Fruit fly (Drosophila melanogaster) whole organism, embryonic: ENCODE results near the gene ea.

ENCODE experiments used
- CG10209 ChIP-seq: fragments of 200-800 bp; sonication (Bioruptor generic); optimal IDR thresholded peaks from 3 replicates; lab custom pipeline; 2017; ENCODE audit warnings: missing biosample characterization, mild to moderate bottlenecking, missing genetic modification characterization, missing genetic modification reagents
- CG10274 ChIP-seq: fragments of 200-800 bp; sonication (Bioruptor generic); optimal IDR thresholded peaks from 3 replicates; lab custom pipeline; 2017; ENCODE audit warnings: missing biosample characterization, mild to moderate bottlenecking, missing genetic modification characterization
- CG10431 ChIP-seq: fragments of 200-800 bp; sonication (Bioruptor generic); optimal IDR thresholded peaks from 3 replicates; lab custom pipeline; 2018; ENCODE audit warnings: missing biosample characterization, mild to moderate bottlenecking, missing genetic modification characterization
- CG11695 ChIP-seq: fragments of 200-800 bp; sonication (Bioruptor generic); IDR thresholded peaks from 3 replicates; pipeline ENCODE4 v1.3.6; 2022; ENCODE audit warnings: missing biosample characterization, missing genetic modification characterization
- CG12071 ChIP-seq: fragments of 200-800 bp; sonication (Bioruptor generic); optimal IDR thresholded peaks from 3 replicates; lab custom pipeline; 2018; ENCODE audit warnings: missing biosample characterization, mild to moderate bottlenecking, missing genetic modification characterization
- CG12659 ChIP-seq: fragments of 200-800 bp; sonication (Bioruptor generic); optimal IDR thresholded peaks from 3 replicates; lab custom pipeline; 2017; ENCODE audit warnings: mild to moderate bottlenecking, missing biosample characterization, missing genetic modification reagents, missing genetic modification characterization
- CG15479 ChIP-seq: fragments of 200-800 bp; sonication (Bioruptor generic); optimal IDR thresholded peaks from 3 replicates; lab custom pipeline; 2019; ENCODE audit warnings: missing biosample characterization, mild to moderate bottlenecking, missing genetic modification characterization, moderate library complexity
- CG1603 ChIP-seq: fragments of 200-800 bp; sonication (Bioruptor generic); optimal IDR thresholded peaks from 2 replicates; lab custom pipeline; 2019; ENCODE audit warnings: missing biosample characterization, mild to moderate bottlenecking, missing genetic modification characterization, moderate library complexity
- CG2199 ChIP-seq: fragments of 200-800 bp; sonication (Bioruptor generic); IDR thresholded peaks from 3 replicates; pipeline ENCODE4 v1.3.6; 2022; ENCODE audit warnings: missing biosample characterization, missing genetic modification characterization
- CG2202 ChIP-seq: fragments of 200-800 bp; sonication (Bioruptor generic); optimal IDR thresholded peaks from 2 replicates; lab custom pipeline; 2018; ENCODE audit warnings: missing biosample characterization, mild to moderate bottlenecking, missing genetic modification characterization
- CG2889 ChIP-seq: fragments of 200-800 bp; sonication (Bioruptor generic); IDR thresholded peaks from 3 replicates; pipeline ENCODE4 v1.3.6; 2022; ENCODE audit warnings: missing biosample characterization, missing genetic modification characterization
- CG30020 ChIP-seq: fragments of 200-800 bp; optimal IDR thresholded peaks from 2 replicates; lab custom pipeline; 2019; ENCODE audit warnings: missing biosample characterization, mild to moderate bottlenecking, missing genetic modification characterization, moderate library complexity
- CG30431 ChIP-seq: fragments of 200-800 bp; sonication (Bioruptor generic); optimal IDR thresholded peaks from 2 replicates; lab custom pipeline; 2017; ENCODE audit warnings: missing biosample characterization, missing genetic modification characterization
- CG31224 ChIP-seq: fragments of 200-800 bp; sonication (Bioruptor generic); IDR thresholded peaks from 2 replicates; pipeline ENCODE4 v1.3.6; 2022; ENCODE audit warnings: missing biosample characterization, missing genetic modification characterization
- CG3281 ChIP-seq: fragments of 200-800 bp; sonication (Bioruptor generic); optimal IDR thresholded peaks from 3 replicates; lab custom pipeline; 2017; ENCODE audit warnings: missing biosample characterization, mild to moderate bottlenecking, missing genetic modification characterization
- CG34422 ChIP-seq: fragments of 200-800 bp; sonication (Bioruptor generic); IDR thresholded peaks from 3 replicates; pipeline ENCODE4 v1.3.6; 2022; ENCODE audit warnings: missing biosample characterization, missing genetic modification characterization
- CG42726 ChIP-seq: fragments of 200-800 bp; sonication (Bioruptor generic); IDR thresholded peaks from 2 replicates; pipeline ENCODE4 v1.3.6; 2022; ENCODE audit warnings: missing biosample characterization, missing genetic modification characterization; ENCODE audit not compliant: partially characterized antibody
- CG4730 ChIP-seq: fragments of 200-800 bp; sonication (Bioruptor generic); IDR thresholded peaks from 2 replicates; pipeline ENCODE4 v1.3.6; 2022; ENCODE audit warnings: missing biosample characterization, missing genetic modification characterization
- CG4854 ChIP-seq: fragments of 200-800 bp; sonication (Bioruptor generic); optimal IDR thresholded peaks from 2 replicates; lab custom pipeline; 2016; ENCODE audit warnings: missing biosample characterization, missing genetic modification characterization, inconsistent platforms
- CG6654 ChIP-seq: fragments of 200-800 bp; sonication (Bioruptor generic); optimal IDR thresholded peaks from 2 replicates; lab custom pipeline; 2017; ENCODE audit warnings: missing biosample characterization, mild to moderate bottlenecking, missing genetic modification characterization
- CG6765 ChIP-seq: fragments of 200-800 bp; sonication (Bioruptor generic); optimal IDR thresholded peaks from 3 replicates; lab custom pipeline; 2017; ENCODE audit warnings: missing biosample characterization, mild to moderate bottlenecking, missing genetic modification characterization
- CG8944 ChIP-seq: fragments of 200-800 bp; sonication (Bioruptor generic); optimal IDR thresholded peaks from 3 replicates; lab custom pipeline; 2016; ENCODE audit warnings: missing biosample characterization, missing genetic modification characterization
- CrebB ChIP-seq: fragments of 200-800 bp; sonication (Bioruptor generic); optimal IDR thresholded peaks from 3 replicates; lab custom pipeline; 2018; ENCODE audit warnings: missing biosample characterization, mild to moderate bottlenecking, missing genetic modification characterization
- D19B ChIP-seq: fragments of 200-800 bp; sonication (Bioruptor generic); optimal IDR thresholded peaks from 2 replicates; lab custom pipeline; 2017; ENCODE audit warnings: missing biosample characterization, mild to moderate bottlenecking, missing genetic modification characterization
- HLH4C ChIP-seq: fragments of 200-800 bp; sonication (Bioruptor generic); IDR thresholded peaks from 3 replicates; pipeline ENCODE4 v1.3.6; 2022; ENCODE audit warnings: missing biosample characterization, missing genetic modification characterization; ENCODE audit not compliant: partially characterized antibody
- MESR4 ChIP-seq: fragments of 200-800 bp; sonication (Bioruptor generic); optimal IDR thresholded peaks from 2 replicates; lab custom pipeline; 2018; ENCODE audit warnings: missing biosample characterization, mild to moderate bottlenecking, missing genetic modification characterization, moderate library complexity
- Max ChIP-seq: fragments of 200-800 bp; sonication (Bioruptor generic); optimal IDR thresholded peaks from 2 replicates; lab custom pipeline; 2016; ENCODE audit warnings: missing biosample characterization, mild to moderate bottlenecking, missing genetic modification characterization
- Med ChIP-seq: fragments of 200-800 bp; sonication (Bioruptor generic); peaks from one replicate; lab custom pipeline; 2016; ENCODE audit warnings: missing biosample characterization, missing genetic modification characterization, mild to moderate bottlenecking, inconsistent platforms, moderate library complexity
- Ravus ChIP-seq: fragments of 200-800 bp; sonication (Bioruptor generic); IDR thresholded peaks from 2 replicates; pipeline ENCODE4 v1.3.6; 2022; ENCODE audit warnings: missing biosample characterization, missing genetic modification characterization
- Sox100B ChIP-seq: fragments of 200-800 bp; sonication (Bioruptor generic); optimal IDR thresholded peaks from 3 replicates; lab custom pipeline; 2018; ENCODE audit warnings: missing biosample characterization, mild to moderate bottlenecking, missing genetic modification characterization
- Xbp1 ChIP-seq: fragments of 200-800 bp; sonication (Bioruptor generic); optimal IDR thresholded peaks from 3 replicates; lab custom pipeline; 2016; ENCODE audit warnings: missing biosample characterization, mild to moderate bottlenecking, missing genetic modification characterization
- az2 ChIP-seq: fragments of 200-800 bp; sonication (Bioruptor generic); optimal IDR thresholded peaks from 3 replicates; lab custom pipeline; 2016; ENCODE audit warnings: missing biosample characterization, missing genetic modification characterization
- crol ChIP-seq: fragments of 200-800 bp; sonication (Bioruptor generic); IDR thresholded peaks from 2 replicates; pipeline ENCODE4 v1.3.6; 2022; ENCODE audit warnings: missing biosample characterization, missing genetic modification characterization
- dysf ChIP-seq: fragments of 200-800 bp; sonication (Bioruptor generic); IDR thresholded peaks from 3 replicates; pipeline ENCODE4 v1.3.6; 2022; ENCODE audit warnings: missing biosample characterization, missing genetic modification characterization
- eve ChIP-seq, 2 experiments: fragments of >200 bp; optimal IDR thresholded peaks; 2 replicates each; lab custom pipeline; 2017; ENCODE audit warnings: missing biosample characterization in 2 of 2, missing genetic modification characterization in 2 of 2
- fd64A ChIP-seq: fragments of 200-800 bp; sonication (Bioruptor generic); optimal IDR thresholded peaks from 3 replicates; lab custom pipeline; 2018; ENCODE audit warnings: missing biosample characterization, mild to moderate bottlenecking, missing genetic modification characterization
- hkb ChIP-seq, 2 experiments: fragments of 200-800 bp in 1 of 2; fragments of >200 bp in 1 of 2; sonication (Bioruptor generic) in 1 of 2; IDR thresholded peaks in 1 of 2; optimal IDR thresholded peaks in 1 of 2; 2 replicates each; pipeline versions ENCODE4 v1.3.6 to Lab custom; 2017 to 2022; ENCODE audit warnings: missing biosample characterization in 1 of 2, missing genetic modification characterization in 1 of 2
- insv ChIP-seq, 2 experiments: fragments of 200-800 bp; sonication (Bioruptor generic); optimal IDR thresholded peaks; 3 replicates each; lab custom pipeline; 2016 to 2018; ENCODE audit warnings: missing biosample characterization in 2 of 2, missing genetic modification characterization in 2 of 2
- inv ChIP-seq: fragments of 200-800 bp; sonication (Bioruptor generic); IDR thresholded peaks from 2 replicates; pipeline ENCODE4 v1.3.6; 2022; ENCODE audit warnings: missing biosample characterization, missing genetic modification characterization; ENCODE audit not compliant: partially characterized antibody
- knrl ChIP-seq: fragments of 200-800 bp; sonication (Bioruptor generic); IDR thresholded peaks from 3 replicates; pipeline ENCODE4 v1.3.6; 2022; ENCODE audit warnings: missing biosample characterization, missing genetic modification characterization; ENCODE audit not compliant: partially characterized antibody
- luna ChIP-seq: fragments of 200-800 bp; sonication (Bioruptor generic); optimal IDR thresholded peaks from 2 replicates; lab custom pipeline; 2016; ENCODE audit warnings: missing biosample characterization, missing genetic modification characterization
- otp ChIP-seq: fragments of 200-800 bp; sonication (Bioruptor generic); IDR thresholded peaks from 3 replicates; pipeline ENCODE4, ENCODE4 v1.3.6; 2022; ENCODE audit warnings: missing biosample characterization, missing genetic modification characterization
- pnt ChIP-seq: fragments of 200-800 bp; sonication (Bioruptor generic); optimal IDR thresholded peaks from 3 replicates; lab custom pipeline; 2016; ENCODE audit warnings: missing biosample characterization, missing genetic modification characterization
- repo ChIP-seq: fragments of 200-800 bp; sonication (Bioruptor generic); optimal IDR thresholded peaks from 2 replicates; lab custom pipeline; 2016; ENCODE audit warnings: missing biosample characterization, missing genetic modification characterization
- row ChIP-seq: fragments of 200-800 bp; sonication (Bioruptor generic); IDR thresholded peaks from 3 replicates; pipeline ENCODE4 v1.3.6; 2022; ENCODE audit warnings: missing biosample characterization, missing genetic modification characterization
- sens ChIP-seq: fragments of 200-800 bp; sonication (Bioruptor generic); peaks from one replicate; lab custom pipeline; 2016; ENCODE audit warnings: missing biosample characterization, missing genetic modification characterization
- sr ChIP-seq: fragments of 200-800 bp; sonication (Bioruptor generic); IDR thresholded peaks from 3 replicates; pipeline ENCODE4 v1.3.6; 2022; ENCODE audit warnings: missing biosample characterization, missing genetic modification characterization
- usp ChIP-seq: fragments of >200 bp; optimal IDR thresholded peaks from 2 replicates; lab custom pipeline; 2017; ENCODE audit warnings: missing biosample characterization, missing genetic modification characterization
- zfh1 ChIP-seq: fragments of 200-800 bp; sonication (Bioruptor generic); IDR thresholded peaks from 3 replicates; pipeline ENCODE4 v1.3.6; 2022; ENCODE audit warnings: missing biosample characterization, missing genetic modification characterization

ea gene

DNA sequence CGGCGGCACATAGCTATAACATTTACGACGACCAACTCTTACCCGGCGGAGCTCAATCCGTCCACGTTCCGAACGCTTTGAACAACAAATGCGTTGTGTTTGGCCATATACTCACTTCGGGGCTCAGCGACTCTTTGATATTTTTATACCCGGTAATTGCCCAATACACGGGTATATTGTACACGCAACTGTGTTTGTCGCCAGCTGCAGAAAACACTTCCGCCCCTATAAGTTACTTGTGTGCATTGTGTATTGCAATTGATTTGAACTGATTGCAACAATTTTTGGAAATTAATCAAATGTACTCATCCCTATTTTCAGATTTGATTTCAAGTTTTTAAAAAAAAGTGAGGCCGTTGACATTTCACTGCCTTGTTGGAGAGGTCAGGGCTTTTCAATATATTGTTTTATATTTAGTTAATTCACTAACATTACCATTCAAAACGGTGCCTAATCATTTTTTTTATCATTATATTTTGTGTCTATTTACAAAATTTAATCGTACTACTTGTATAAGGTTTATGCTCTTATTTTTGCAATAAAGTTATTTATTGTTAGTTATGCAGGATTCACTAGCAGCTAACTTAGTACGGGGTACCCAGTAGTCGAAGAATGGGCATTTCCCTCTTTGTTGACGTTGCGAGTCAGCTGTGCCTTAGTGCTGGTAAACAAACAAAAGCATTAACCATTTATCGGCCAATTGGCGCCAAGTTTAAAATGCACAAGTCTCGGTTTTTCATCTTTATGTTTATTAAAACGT lies 14.6 kb downstream of the ea start, which contains the start of gene Nagk (continued):
- TF ChIP-seq CG12071 (peak; percentile 4), pnt (no peak), zfh1 (GFP tag; lab: Robert Waterston, UW) (peak; percentile 30; the same call in 2 of the 3 replicates), hkb (optimal IDR thresholded peaks at IDR 0.05; lab: Kevin White, UChicago) (no peak), hkb (GFP tag; IDR thresholded peaks at IDR 0.05; lab: Robert Waterston, UW) (peak; percentile 49; the same call in 1 of the 2 replicates), CG30020 (tag; lab: Kevin White, UChicago) (peak; percentile 4), CG1603 (tag; lab: Kevin White, UChicago) (peak; percentile 48), sens (peak; percentile 95), MESR4 (GFP tag; lab: Kevin White, UChicago) (peak; percentile 56), CG4730 (GFP tag; lab: Robert Waterston, UW) (no peak), CG12659 (GFP tag; lab: Kevin White, UChicago) (peak; percentile 66), CG4854 (GFP tag; lab: Kevin White, UChicago) (peak; percentile 52), Xbp1 (peak; percentile 64), fd64A (GFP tag; lab: Kevin White, UChicago) (no peak), Med (GFP tag; lab: Kevin White, UChicago) (peak; percentile 89), CG6765 (GFP tag; lab: Kevin White, UChicago) (peak; percentile 59), dysf (GFP tag; lab: Robert Waterston, UW) (peak; percentile 34; the same call in 2 of the 3 replicates), CG10431 (GFP tag; lab: Kevin White, UChicago) (no peak), CG2202 (tag; lab: Kevin White, UChicago) (peak; percentile 27), HLH4C (GFP tag; lab: Robert Waterston, UW) (no peak), CG3281 (GFP tag; lab: Kevin White, UChicago) (peak; percentile 62), inv (GFP tag; lab: Robert Waterston, UW) (no peak), Ravus (GFP tag; lab: Robert Waterston, UW) (no peak), crol (GFP tag; lab: Robert Waterston, UW) (no peak), knrl (GFP tag; lab: Robert Waterston, UW) (no peak; the same call in 2 of the 3 replicates), CG42726 (GFP tag; lab: Robert Waterston, UW) (peak; percentile 56; the same call in 1 of the 2 replicates), CG2889 (GFP tag; lab: Robert Waterston, UW) (no peak), CG34422 (GFP tag; lab: Robert Waterston, UW) (peak; percentile 19; the same call in 1 of the 3 replicates), otp (GFP tag; lab: Robert Waterston, UW) (no peak), CG6654 (GFP tag; lab: Kevin White, UChicago) (peak; percentile 11), CG30431 (GFP tag; lab: Kevin White, UChicago) (peak; percentile 1), usp (GFP tag; lab: Kevin White, UChicago) (no peak), CG10209 (GFP tag; lab: Kevin White, UChicago) (peak; percentile 68), eve (GFP tag; optimal IDR thresholded peaks at IDR 0.05; lab: Kevin White, UChicago) (no peak), az2 (GFP tag; lab: Kevin White, UChicago) (peak; percentile 72), CG31224 (GFP tag; lab: Robert Waterston, UW) (no peak; the same call in 1 of the 2 replicates), CrebB (tag; lab: Kevin White, UChicago) (peak; percentile 40), repo (GFP tag; lab: Kevin White, UChicago) (no peak), CG10274 (GFP tag; lab: Kevin White, UChicago) (peak; percentile 56), Max (peak; percentile 67), D19B (peak; percentile 96), Sox100B (no peak), sr (GFP tag; lab: Robert Waterston, UW) (peak; percentile 24; the same call in 1 of the 3 replicates), row (GFP tag; lab: Robert Waterston, UW) (peak; percentile 86), CG8944 (GFP tag; lab: Kevin White, UChicago) (peak; percentile 35), luna (no peak), CG11695 (GFP tag; lab: Robert Waterston, UW) (peak; percentile 19; the same call in 1 of the 3 replicates), insv (GFP tag; optimal IDR thresholded peaks at IDR 0.05; lab: Kevin White, UChicago) (no peak), CG15479 (GFP tag; lab: Kevin White, UChicago) (no peak), CG2199 (GFP tag; lab: Robert Waterston, UW) (0 out of 3 replicates have a peak, but pooled peaks have one; percentile 50)
